Worm (Caenorhabditis elegans): ENCODE measurements around the gene pigt-1.

pigt-1 gene

ce11 chrV:11000650-11001049 is 42.0 kb upstream of the pigt-1 start, which contains the start of gene isy-1 (continued):
- TF ChIP-seq nhr-11 (tag; optimal IDR thresholded peaks at IDR 0.05) (no peak), ces-1 (GFP tag; optimal IDR thresholded peaks at IDR 0.05) (no peak), C34B4.2 (tag; optimal IDR thresholded peaks at IDR 0.05) (no peak), hlh-17 (GFP tag; optimal IDR thresholded peaks at IDR 0.05; ENCODE audit: borderline replicate concordance) (no peak), sptf-1 (tag; optimal IDR thresholded peaks at IDR 0.05) (no peak), lsy-2 (tag; optimal IDR thresholded peaks at IDR 0.05) (peak; percentile 81 to 90), aha-1 (tag; optimal IDR thresholded peaks at IDR 0.05) (no peak), unc-98 (GFP tag; IDR thresholded peaks at IDR 0.05) (no peak), lin-14 (GFP tag; optimal IDR thresholded peaks at IDR 0.05) (peak; percentile 76), tlp-1 (tag; optimal IDR thresholded peaks at IDR 0.05) (no peak), efl-1 (optimal IDR thresholded peaks at IDR 0.05) (peak; percentile 90 to 96), efl-1 (GFP tag; optimal IDR thresholded peaks at IDR 0.05 in 1 of 2) (peak; percentile 95 to 99)

ce11 chrV:10998797-10999196 is 40.2 kb upstream of the pigt-1 start, which contains the start of gene F53B7.7:
TSS of gene F53B7.7 (plus strand) at chrV:10999097.
- TF ChIP-seq nhr-85 (tag) (peak; percentile 53), lin-13 (GFP tag; optimal IDR thresholded peaks at IDR 0.05) (no peak)

DNA sequence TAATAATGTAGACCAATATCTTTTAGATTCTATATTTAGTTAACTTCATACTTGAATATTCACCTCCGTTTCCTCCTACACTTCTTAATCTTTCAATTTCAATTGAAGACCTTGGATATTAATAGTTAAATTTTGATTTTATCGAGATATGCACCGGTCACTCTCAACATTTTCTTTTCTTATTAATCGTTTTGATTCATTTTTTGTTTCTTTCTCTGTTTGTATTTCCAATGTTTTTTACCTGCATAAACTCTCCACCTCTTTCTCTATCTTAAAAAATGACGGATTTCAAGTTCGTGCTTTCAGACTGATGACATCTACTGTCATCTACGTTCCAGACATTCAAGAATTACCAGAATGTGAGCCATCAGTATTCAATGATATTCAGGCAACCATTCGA is 33.2 kb upstream of the pigt-1 start, which contains the start of gene frpr-9:
Gene frpr-9, plus strand, starts transcription at position 301 of the 400 bp plus-strand sequence.
- TF ChIP-seq C34B4.2 (tag; optimal IDR thresholded peaks at IDR 0.05) (no peak), elt-3 (tag; optimal IDR thresholded peaks at IDR 0.05) (no peak), nhr-11 (tag; optimal IDR thresholded peaks at IDR 0.05) (no peak), ceh-90 (tag; optimal IDR thresholded peaks at IDR 0.05) (no peak), zag-1 (tag; optimal IDR thresholded peaks at IDR 0.05) (no peak), fos-1 (tag; optimal IDR thresholded peaks at IDR 0.05) (no peak)

DNA sequence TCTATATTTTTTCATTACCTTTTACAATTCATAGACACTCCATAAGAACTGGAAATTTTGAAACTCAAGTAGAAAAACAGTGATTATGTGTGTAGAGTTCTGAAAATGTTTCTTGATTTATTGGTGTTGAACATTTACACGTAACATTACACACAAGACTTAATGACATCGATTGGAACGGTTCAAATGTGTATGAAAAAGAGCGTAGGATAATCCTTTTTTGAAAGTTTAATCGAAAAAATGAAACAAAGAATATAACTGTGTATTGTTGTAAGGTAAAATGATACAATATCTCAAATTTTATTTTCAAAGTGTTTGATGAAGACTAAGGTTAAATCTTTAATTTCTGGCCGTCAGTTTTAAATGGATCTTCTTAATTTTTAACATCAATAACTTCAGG is 22.5 kb upstream of the pigt-1 start, which contains the start of gene fig-1:
Gene fig-1, minus strand, starts transcription at position 101 of the 400 bp plus-strand sequence.
- TF ChIP-seq mdl-1 (tag; optimal IDR thresholded peaks at IDR 0.05): no peak
- no peak for TF ChIP-seq unc-62 (GFP tag; optimal IDR thresholded peaks at IDR 0.05)
- no peak for TF ChIP-seq F16B12.6 (tag; optimal IDR thresholded peaks at IDR 0.05)
- TF ChIP-seq nhr-84 (tag; optimal IDR thresholded peaks at IDR 0.05): no peak
- TF ChIP-seq tbx-2 (tag; optimal IDR thresholded peaks at IDR 0.05): no peak
- TF ChIP-seq pax-3 (tag; optimal IDR thresholded peaks at IDR 0.05): no peak
- TF ChIP-seq ceh-88 (GFP tag; IDR thresholded peaks at IDR 0.05): no peak
- no peak for TF ChIP-seq lin-14 (GFP tag; optimal IDR thresholded peaks at IDR 0.05)
- no peak for TF ChIP-seq swsn-7 (tag; optimal IDR thresholded peaks at IDR 0.05)
- no peak for TF ChIP-seq hpl-2 (GFP tag; optimal IDR thresholded peaks at IDR 0.05)
- TF ChIP-seq efl-1 (optimal IDR thresholded peaks at IDR 0.05): no peak
- TF ChIP-seq efl-1 (GFP tag; optimal IDR thresholded peaks at IDR 0.05 in 1 of 2): no peak
- no peak for TF ChIP-seq dpl-1 (GFP tag; optimal IDR thresholded peaks at IDR 0.05)
- no peak for TF ChIP-seq elt-2 (tag; optimal IDR thresholded peaks at IDR 0.05)
- TF ChIP-seq tlp-1 (tag; optimal IDR thresholded peaks at IDR 0.05): no peak
- no peak for TF ChIP-seq nhr-237 (tag; optimal IDR thresholded peaks at IDR 0.05)

- TF ChIP-seq fkh-8 (tag; optimal IDR thresholded peaks at IDR 0.05) (no peak), mep-1 (tag; optimal IDR thresholded peaks at IDR 0.05) (no peak), lin-15B (tag; optimal IDR thresholded peaks at IDR 0.05) (no peak), nhr-28 (tag; optimal IDR thresholded peaks at IDR 0.05) (no peak), skn-1 (tag; optimal IDR thresholded peaks at IDR 0.05) (no peak)
Observed at ce11 chrV:10975091-10975490, 16.5 kb upstream of the pigt-1 start.

DNA sequence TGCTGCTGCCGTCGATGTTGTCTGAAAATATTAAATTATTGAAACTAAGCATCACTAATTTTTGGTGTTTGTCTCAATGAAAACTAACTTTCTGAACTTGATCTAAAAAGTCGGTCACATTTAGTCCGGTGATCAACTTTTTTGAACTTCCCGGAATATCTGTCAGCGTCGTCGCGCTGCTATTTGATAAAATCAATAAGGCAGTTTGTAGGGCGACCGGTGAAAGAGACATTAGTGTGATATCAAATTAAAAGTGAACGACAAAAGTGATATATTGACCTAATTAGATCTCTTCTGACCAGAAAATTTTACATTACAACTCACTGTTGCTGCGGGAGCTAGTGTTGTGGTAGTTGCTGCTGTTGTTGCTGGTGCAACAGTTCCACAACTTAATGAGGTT is 12.3 kb upstream of the pigt-1 start:
- TF ChIP-seq blmp-1 (tag; optimal IDR thresholded peaks at IDR 0.05) (peak; percentile 90), nhr-85 (tag) (peak; percentile 23), elt-3 (tag; optimal IDR thresholded peaks at IDR 0.05) (peak in 1 of 6 experiments; percentile 10), lin-15B (tag; optimal IDR thresholded peaks at IDR 0.05) (no peak)

All from whole organism, L1 larva.